Worm (Caenorhabditis elegans): Measurements from ENCODE around the gene F01E11.20.

DNA sequence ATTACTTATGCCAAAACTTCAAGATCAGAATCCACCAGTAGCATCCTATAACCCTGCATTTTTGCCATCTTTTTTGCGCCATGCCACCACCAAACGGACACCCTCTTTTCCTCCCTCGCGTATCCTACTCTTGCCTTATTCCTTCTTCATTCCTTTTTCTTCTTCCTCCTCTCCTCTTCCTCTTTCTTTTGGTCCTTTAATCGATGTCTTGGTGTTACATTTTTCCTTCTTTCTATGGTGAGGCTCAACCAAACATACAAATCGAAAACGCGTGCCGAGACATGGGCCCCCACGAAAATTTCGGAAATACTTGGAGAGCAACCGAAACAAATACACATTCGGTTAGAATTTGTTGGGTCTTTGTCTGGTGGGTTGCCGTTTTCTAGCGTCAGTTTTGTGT lies 25.0 kb downstream of the F01E11.20 start:
- no peak for TF ChIP-seq R02D3.7 (tag; optimal IDR thresholded peaks at IDR 0.05)
- TF ChIP-seq unc-62 (GFP tag; optimal IDR thresholded peaks at IDR 0.05), result no peak
- no peak for TF ChIP-seq mdl-1 (tag; optimal IDR thresholded peaks at IDR 0.05)
- no peak for TF ChIP-seq nhr-10 (tag; optimal IDR thresholded peaks at IDR 0.05)
- no peak for TF ChIP-seq lin-13 (GFP tag; optimal IDR thresholded peaks at IDR 0.05)
- no peak for TF ChIP-seq ztf-11 (tag; optimal IDR thresholded peaks at IDR 0.05)
- TF ChIP-seq elt-1 (tag; optimal IDR thresholded peaks at IDR 0.05), result no peak
- TF ChIP-seq lin-39 (tag; optimal IDR thresholded peaks at IDR 0.05), result no peak
- TF ChIP-seq mab-5 (tag; optimal IDR thresholded peaks at IDR 0.05), result peak; percentile 45
